Worm (Caenorhabditis elegans) whole organism, young adult: ENCODE results near the gene sre-2.

Experiments
- B0019.2 ChIP-seq: fragments of 200-800 bp; sonication (Bioruptor generic); conservative IDR thresholded peaks from 2 replicates; pipeline ENCODE4 v1.3.6; 2022; ENCODE audit warnings: missing genetic modification reagents, missing genetic modification characterization, missing compliant biosample characterization
- D2030.7 ChIP-seq: fragments of 200-800 bp; sonication (Bioruptor generic); IDR thresholded peaks from 2 replicates; pipeline ENCODE4 v1.3.6; 2022; ENCODE audit warnings: missing genetic modification reagents, missing genetic modification characterization, missing compliant biosample characterization
- F39B2.1 ChIP-seq: fragments of 200-800 bp; sonication (Bioruptor generic); IDR thresholded peaks from 2 replicates; pipeline ENCODE4 v1.3.6; 2022; ENCODE audit warnings: missing genetic modification reagents, missing genetic modification characterization, missing compliant biosample characterization
- F52B5.7 ChIP-seq: sonication (generic microtip); optimal IDR thresholded peaks from 2 replicates; lab custom pipeline; 2016; ENCODE audit warnings: mild to moderate bottlenecking, missing genetic modification characterization, missing compliant biosample characterization
- F55B11.4 ChIP-seq: sonication (generic microtip); optimal IDR thresholded peaks from 2 replicates; lab custom pipeline; 2016; ENCODE audit warnings: missing compliant biosample characterization, missing genetic modification characterization, borderline replicate concordance; ENCODE audit not compliant: insufficient read depth
- T07F8.4 ChIP-seq: sonication (generic microtip); optimal IDR thresholded peaks from 2 replicates; lab custom pipeline; 2016; ENCODE audit warnings: mild to moderate bottlenecking, missing genetic modification characterization, moderate library complexity, missing compliant biosample characterization
- T26A5.8 ChIP-seq: sonication (generic microtip); optimal IDR thresholded peaks from 2 replicates; lab custom pipeline; 2016; ENCODE audit warnings: missing genetic modification characterization, missing compliant biosample characterization
- Y56A3A.18 ChIP-seq: fragments of 200-800 bp; sonication (Bioruptor generic); IDR thresholded peaks from 2 replicates; pipeline ENCODE4 v1.3.6; 2022; ENCODE audit warnings: missing genetic modification reagents, missing genetic modification characterization, missing compliant biosample characterization
- Y67H2A.10 ChIP-seq: fragments of 200-800 bp; sonication (Bioruptor generic); conservative IDR thresholded peaks from 2 replicates; pipeline ENCODE4 v1.3.6; 2022; ENCODE audit warnings: missing genetic modification reagents, missing genetic modification characterization, missing compliant biosample characterization
- akir-1 ChIP-seq: fragments of 200-800 bp; sonication (Bioruptor generic); optimal IDR thresholded peaks from 2 replicates; lab custom pipeline; 2018; ENCODE audit warnings: mild to moderate bottlenecking, missing genetic modification characterization, moderate library complexity, missing compliant biosample characterization
- aptf-3 ChIP-seq: fragments of 200-800 bp; sonication (Bioruptor generic); IDR thresholded peaks from 2 replicates; pipeline ENCODE4 v1.3.6; 2022; ENCODE audit warnings: missing genetic modification characterization, missing compliant biosample characterization
- attf-5 ChIP-seq: fragments of 200-800 bp; sonication (Bioruptor generic); optimal IDR thresholded peaks from 2 replicates; lab custom pipeline; 2018; ENCODE audit warnings: mild to moderate bottlenecking, missing genetic modification characterization, missing compliant biosample characterization
- attf-6 ChIP-seq: fragments of 200-800 bp; sonication (Bioruptor generic); IDR thresholded peaks from 2 replicates; pipeline ENCODE4 v1.3.6; 2022; ENCODE audit warnings: missing genetic modification reagents, missing genetic modification characterization, missing compliant biosample characterization
- ccch-3 ChIP-seq: fragments of 200-800 bp; sonication (Bioruptor generic); optimal IDR thresholded peaks from 2 replicates; lab custom pipeline; 2018; ENCODE audit warnings: mild to moderate bottlenecking, missing genetic modification characterization, missing compliant biosample characterization
- ceh-40 ChIP-seq: fragments of 200-800 bp; sonication (Bioruptor generic); IDR thresholded peaks from 2 replicates; pipeline ENCODE4 v1.3.6; 2022; ENCODE audit warnings: missing genetic modification characterization, missing compliant biosample characterization
- ceh-58 ChIP-seq: fragments of 200-800 bp; sonication (Bioruptor generic); IDR thresholded peaks from 2 replicates; pipeline ENCODE4 v1.3.6; 2022; ENCODE audit warnings: missing genetic modification characterization, missing compliant biosample characterization
- egl-18 ChIP-seq: fragments of 200-800 bp; sonication (Bioruptor generic); IDR thresholded peaks from 2 replicates; pipeline ENCODE4 v1.3.6; 2022; ENCODE audit warnings: missing genetic modification reagents, missing genetic modification characterization, missing compliant biosample characterization
- ekl-4 ChIP-seq: fragments of 200-800 bp; sonication (Bioruptor generic); IDR thresholded peaks from 2 replicates; pipeline ENCODE4 v1.3.6; 2022; ENCODE audit warnings: missing genetic modification reagents, missing genetic modification characterization, missing compliant biosample characterization
- him-1 ChIP-seq: sonication (generic microtip); optimal IDR thresholded peaks from 2 replicates; lab custom pipeline; 2016; ENCODE audit warnings: missing genotype, missing genetic modification reagents, missing genetic modification characterization, missing compliant biosample characterization
- hlh-12 ChIP-seq: sonication (generic microtip); optimal IDR thresholded peaks from 2 replicates; lab custom pipeline; 2016; ENCODE audit warnings: missing genetic modification characterization, missing compliant biosample characterization
- hmg-1.2 ChIP-seq: fragments of 200-800 bp; sonication (Bioruptor generic); IDR thresholded peaks from 2 replicates; pipeline ENCODE4 v1.3.6; 2022; ENCODE audit warnings: missing genetic modification reagents, missing genetic modification characterization, missing compliant biosample characterization
- hrde-1 ChIP-seq: sonication (generic microtip); optimal IDR thresholded peaks from 2 replicates; lab custom pipeline; 2016; ENCODE audit warnings: missing genetic modification characterization, mild to moderate bottlenecking, missing compliant biosample characterization, moderate library complexity, missing genotype, missing genetic modification reagents, borderline replicate concordance
- lag-1 ChIP-seq: fragments of 200-800 bp; sonication (Bioruptor generic); IDR thresholded peaks from 2 replicates; pipeline ENCODE4 v1.3.6; 2022; ENCODE audit warnings: missing genetic modification reagents, missing genetic modification characterization, missing compliant biosample characterization
- let-607 ChIP-seq, 2 experiments: fragments of 200-800 bp in 1 of 2; sonication (Bioruptor generic) in 1 of 2; sonication (generic microtip) in 1 of 2; optimal IDR thresholded peaks; 2 replicates each; lab custom pipeline; 2016 to 2018; ENCODE audit warnings: mild to moderate bottlenecking in 2 of 2, missing compliant biosample characterization in 2 of 2, missing genetic modification characterization in 2 of 2, moderate library complexity in 2 of 2, missing genotype in 1 of 2
- lin-26 ChIP-seq: fragments of 200-800 bp; sonication (Bioruptor generic); IDR thresholded peaks from 2 replicates; pipeline ENCODE4 v1.3.6; 2022; ENCODE audit warnings: missing genetic modification reagents, missing genetic modification characterization, missing compliant biosample characterization
- lin-54 ChIP-seq: fragments of 200-800 bp; sonication (Bioruptor generic); optimal IDR thresholded peaks from 2 replicates; lab custom pipeline; 2018; ENCODE audit warnings: mild to moderate bottlenecking, missing genetic modification characterization, missing compliant biosample characterization
- lir-1 ChIP-seq: fragments of 200-800 bp; sonication (Bioruptor generic); conservative IDR thresholded peaks from 2 replicates; pipeline ENCODE4 v1.3.6; 2022; ENCODE audit warnings: missing genetic modification reagents, missing genetic modification characterization, missing compliant biosample characterization
- lsy-27 ChIP-seq: sonication (generic microtip); optimal IDR thresholded peaks from 2 replicates; lab custom pipeline; 2017; ENCODE audit warnings: missing genetic modification characterization, mild to moderate bottlenecking, missing compliant biosample characterization, antibody characterized with exemption, missing genotype, borderline replicate concordance; ENCODE audit not compliant: insufficient read depth
- madf-10 ChIP-seq: sonication (generic microtip); optimal IDR thresholded peaks from 2 replicates; lab custom pipeline; 2016; ENCODE audit warnings: mild to moderate bottlenecking, missing genetic modification characterization, missing compliant biosample characterization
- madf-3 ChIP-seq: fragments of 200-800 bp; sonication (Bioruptor generic); IDR thresholded peaks from 2 replicates; pipeline ENCODE4 v1.3.6; 2022; ENCODE audit warnings: missing genetic modification reagents, missing genetic modification characterization, missing compliant biosample characterization
- mcd-1 ChIP-seq: fragments of 200-800 bp; sonication (Bioruptor generic); IDR thresholded peaks from 2 replicates; pipeline ENCODE4 v1.3.6; 2022; ENCODE audit warnings: missing genetic modification reagents, missing genetic modification characterization, missing compliant biosample characterization
- nfya-1 ChIP-seq: sonication (generic microtip); optimal IDR thresholded peaks from 2 replicates; lab custom pipeline; 2017; ENCODE audit warnings: antibody characterized with exemption, missing compliant biosample characterization, missing genetic modification characterization, borderline replicate concordance; ENCODE audit not compliant: insufficient read depth
- nfya-2 ChIP-seq: fragments of 200-800 bp; sonication (Bioruptor generic); IDR thresholded peaks from 2 replicates; pipeline ENCODE4 v1.3.6; 2022; ENCODE audit warnings: missing genetic modification reagents, missing genetic modification characterization, missing compliant biosample characterization
- nhr-120 ChIP-seq: fragments of 200-800 bp; sonication (Bioruptor generic); IDR thresholded peaks from 2 replicates; pipeline ENCODE4 v1.3.6; 2022; ENCODE audit warnings: missing genetic modification characterization, missing compliant biosample characterization
- nhr-90 ChIP-seq: sonication (generic microtip); optimal IDR thresholded peaks from 2 replicates; lab custom pipeline; 2016; ENCODE audit warnings: missing genotype, mild to moderate bottlenecking, missing genetic modification characterization, missing compliant biosample characterization
- rcor-1 ChIP-seq: fragments of 200-800 bp; sonication (Bioruptor generic); IDR thresholded peaks from 2 replicates; pipeline ENCODE4 v1.3.6; 2022; ENCODE audit warnings: missing genetic modification reagents, missing genetic modification characterization, missing compliant biosample characterization
- rpc-1 ChIP-seq, 2 experiments: fragments of 150-350 bp in 1 of 2; sonication (generic microtip) in 1 of 2; optimal IDR thresholded peaks; 2 replicates each; lab custom pipeline; 2014 to 2018; ENCODE audit warnings: missing biosample characterization in 1 of 2, missing genetic modification characterization in 1 of 2, missing genetic modification reagents in 1 of 2, missing genotype in 1 of 2
- sdz-38 ChIP-seq: sonication (generic microtip); optimal IDR thresholded peaks from 2 replicates; lab custom pipeline; 2016; ENCODE audit warnings: missing genotype, missing genetic modification characterization, missing compliant biosample characterization
- snpc-1.3 ChIP-seq: sonication (generic microtip); optimal IDR thresholded peaks from 2 replicates; lab custom pipeline; 2017; ENCODE audit warnings: missing genetic modification characterization, mild to moderate bottlenecking, missing compliant biosample characterization, antibody characterized with exemption, moderate library complexity, missing genotype, missing genetic modification reagents; ENCODE audit not compliant: insufficient read depth
- somi-1 ChIP-seq: fragments of 200-800 bp; sonication (Bioruptor generic); optimal IDR thresholded peaks from 2 replicates; lab custom pipeline; 2018; ENCODE audit warnings: mild to moderate bottlenecking, missing genetic modification characterization, missing compliant biosample characterization
- tlf-1 ChIP-seq: fragments of 200-800 bp; sonication (Bioruptor generic); optimal IDR thresholded peaks from 2 replicates; lab custom pipeline; 2018; ENCODE audit warnings: mild to moderate bottlenecking, missing genetic modification characterization, missing compliant biosample characterization
- unc-62 ChIP-seq: fragments of 150-350 bp; optimal IDR thresholded peaks from 2 replicates; lab custom pipeline; 2014; ENCODE audit warnings: missing biosample characterization, missing genetic modification reagents, missing genetic modification characterization
- xnd-1 ChIP-seq: sonication (generic microtip); optimal IDR thresholded peaks from 2 replicates; lab custom pipeline; 2016; ENCODE audit warnings: missing genotype, missing genetic modification reagents, missing genetic modification characterization, missing compliant biosample characterization
- zfh-2 ChIP-seq: fragments of 200-800 bp; sonication (Bioruptor generic); conservative IDR thresholded peaks from 2 replicates; pipeline ENCODE4 v1.3.6; 2022; ENCODE audit warnings: missing genetic modification reagents, missing genetic modification characterization, missing compliant biosample characterization
- ztf-18 ChIP-seq: sonication (generic microtip); optimal IDR thresholded peaks from 2 replicates; lab custom pipeline; 2016; ENCODE audit warnings: missing genotype, mild to moderate bottlenecking, missing genetic modification characterization, missing compliant biosample characterization
- ztf-22 ChIP-seq: fragments of 200-800 bp; sonication (Bioruptor generic); optimal IDR thresholded peaks from 2 replicates; lab custom pipeline; 2018; ENCODE audit warnings: mild to moderate bottlenecking, missing genetic modification characterization, moderate library complexity, missing compliant biosample characterization

The sre-2 gene

DNA sequence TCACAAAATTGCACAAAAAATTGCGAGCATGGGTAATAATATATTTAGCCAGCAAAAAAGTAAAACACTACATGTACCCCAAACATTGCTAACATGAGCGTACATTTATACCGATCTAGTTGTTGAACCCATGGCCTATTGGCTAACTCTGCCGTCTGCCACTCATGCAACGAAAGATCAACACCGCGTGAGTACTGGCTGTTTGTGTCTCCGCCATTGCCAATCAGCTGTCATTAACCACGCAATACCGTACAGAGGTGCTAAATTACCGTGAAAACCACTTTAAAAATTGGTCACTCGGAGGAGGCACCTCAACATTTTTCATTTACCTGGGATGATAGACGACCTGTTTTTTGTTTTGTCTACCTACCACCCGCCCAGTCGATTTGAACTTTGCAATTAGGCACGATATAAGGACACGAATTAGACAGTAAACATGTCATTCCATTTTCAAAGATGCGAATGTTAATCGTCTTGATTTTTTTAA lies 26.6 kb downstream of the sre-2 start, which contains the start of gene K02C4.2 (continued):
- TF ChIP-seq lsy-27 (tag; lab: Kevin White, UChicago) = no peak
- TF ChIP-seq hlh-12 (tag; lab: Kevin White, UChicago) = peak; percentile 34
- peak; percentile 25 for TF ChIP-seq akir-1
- no peak; the same call in 1 of the 2 replicates for TF ChIP-seq lir-1 (GFP tag; lab: Robert Waterston, UW)
- TF ChIP-seq ekl-4 (GFP tag; lab: Robert Waterston, UW) = peak; percentile 74
- TF ChIP-seq unc-62 (GFP tag; lab: Kevin White, UChicago) = no peak
- TF ChIP-seq attf-6 = no peak
- peak; percentile 97 for TF ChIP-seq rpc-1 (optimal IDR thresholded peaks at IDR 0.05; lab: Kevin White, UChicago)
- peak; percentile 93 for TF ChIP-seq rpc-1 (tag; optimal IDR thresholded peaks at IDR 0.05; lab: Kevin White, UChicago)
- peak; percentile 76 for TF ChIP-seq lin-54 (GFP tag; lab: Kevin White, UChicago)
- no peak for TF ChIP-seq zfh-2 (GFP tag; lab: Robert Waterston, UW)
- 0 out of 2 replicates have a peak, but pooled peaks have one; percentile 40 for TF ChIP-seq B0019.2 (GFP tag; lab: Robert Waterston, UW)
- peak; percentile 99 for TF ChIP-seq him-1 (tag; lab: Kevin White, UChicago)
- TF ChIP-seq Y67H2A.10 (GFP tag; lab: Robert Waterston, UW) = no peak
- TF ChIP-seq aptf-3 = peak; percentile 84; the same call in 1 of the 2 replicates
- TF ChIP-seq xnd-1 (tag; lab: Kevin White, UChicago) = peak; percentile 17
- TF ChIP-seq F39B2.1 (GFP tag; lab: Robert Waterston, UW) = no peak
- peak; percentile 57; the same call in 1 of the 2 replicates for TF ChIP-seq ceh-40 (GFP tag; lab: Robert Waterston, UW)
- TF ChIP-seq snpc-1.3 (tag; lab: Kevin White, UChicago) = peak; percentile 87
- TF ChIP-seq somi-1 (GFP tag; lab: Kevin White, UChicago) = peak; percentile 74
- peak; percentile 77 for TF ChIP-seq rcor-1 (GFP tag; lab: Robert Waterston, UW)
- no peak for TF ChIP-seq ceh-58 (GFP tag; lab: Robert Waterston, UW)
- TF ChIP-seq T26A5.8 (tag; lab: Kevin White, UChicago) = no peak
- TF ChIP-seq nfya-2 (GFP tag; lab: Robert Waterston, UW) = no peak
- peak; percentile 95 for TF ChIP-seq lin-26 (GFP tag; lab: Robert Waterston, UW)
- no peak for TF ChIP-seq F55B11.4 (tag; lab: Kevin White, UChicago)
- peak; percentile 66 for TF ChIP-seq mcd-1 (GFP tag; lab: Robert Waterston, UW)
- TF ChIP-seq tlf-1 (GFP tag; lab: Kevin White, UChicago) = peak; percentile 75
- TF ChIP-seq lag-1 (GFP tag; lab: Robert Waterston, UW) = 0 out of 2 replicates have a peak, but pooled peaks have one; percentile 55
- peak; percentile 58 for TF ChIP-seq hmg-1.2 (GFP tag; lab: Robert Waterston, UW)
- no peak for TF ChIP-seq ccch-3 (GFP tag; lab: Kevin White, UChicago)
- TF ChIP-seq D2030.7 = peak; percentile 55
- peak; percentile 91 for TF ChIP-seq nhr-90 (tag; lab: Kevin White, UChicago)
- peak; percentile 72 for TF ChIP-seq attf-5 (GFP tag; lab: Kevin White, UChicago)
- TF ChIP-seq let-607 (tag; optimal IDR thresholded peaks at IDR 0.05; lab: Kevin White, UChicago) = peak; percentile 61 to 72
- peak; percentile 77 for TF ChIP-seq T07F8.4 (tag; lab: Kevin White, UChicago)
- TF ChIP-seq hrde-1 (tag; lab: Kevin White, UChicago) = peak; percentile 63
- no peak for TF ChIP-seq sdz-38 (tag; lab: Kevin White, UChicago)
- TF ChIP-seq egl-18 (GFP tag; lab: Robert Waterston, UW) = no peak
- TF ChIP-seq ztf-18 (tag; lab: Kevin White, UChicago) = peak; percentile 83
- peak; percentile 58; the same call in 1 of the 2 replicates for TF ChIP-seq Y56A3A.18 (GFP tag; lab: Robert Waterston, UW)
- peak; percentile 44 for TF ChIP-seq ztf-22 (GFP tag; lab: Kevin White, UChicago)
- no peak for TF ChIP-seq nhr-120
- TF ChIP-seq F52B5.7 = peak; percentile 93
- 0 out of 2 replicates have a peak, but pooled peaks have one; percentile 67 for TF ChIP-seq madf-3 (GFP tag; lab: Robert Waterston, UW)
- no peak for TF ChIP-seq nfya-1 (tag; lab: Kevin White, UChicago)
- peak; percentile 59 for TF ChIP-seq madf-10
